Fruit fly (Drosophila melanogaster): ENCODE data around the gene CG43182.

Gene CG43182

dm6 chrX:342422-343169, 10.3 kb upstream of the CG43182 start (continued):
- TF ChIP-seq CG18011 (GFP tag; optimal IDR thresholded peaks at IDR 0.05): no peak
- no peak for TF ChIP-seq CG9876 (GFP tag; optimal IDR thresholded peaks at IDR 0.05)
- TF ChIP-seq E2f1 (GFP tag; IDR thresholded peaks at IDR 0.05): no peak
- TF ChIP-seq zfh1 (GFP tag; IDR thresholded peaks at IDR 0.05): no peak
- TF ChIP-seq Hr51 (GFP tag; optimal IDR thresholded peaks at IDR 0.05): peak in 1 of 2 experiments; percentile 77
- peak; percentile 75 for TF ChIP-seq Blimp-1 (GFP tag; optimal IDR thresholded peaks at IDR 0.05)
- no peak for TF ChIP-seq pfk (GFP tag; optimal IDR thresholded peaks at IDR 0.05)
- TF ChIP-seq Atf3 (GFP tag; optimal IDR thresholded peaks at IDR 0.05): no peak
- no peak for TF ChIP-seq sug (tag; optimal IDR thresholded peaks at IDR 0.05)
- no peak for TF ChIP-seq Dad (GFP tag; optimal IDR thresholded peaks at IDR 0.05)
- no peak for TF ChIP-seq Sry-β (GFP tag; optimal IDR thresholded peaks at IDR 0.05)
- no peak for TF ChIP-seq unpg (GFP tag; optimal IDR thresholded peaks at IDR 0.05)
- no peak for TF ChIP-seq Dek (tag; optimal IDR thresholded peaks at IDR 0.05)
- peak; percentile 22 for TF ChIP-seq CG2678 (tag; optimal IDR thresholded peaks at IDR 0.05)
- TF ChIP-seq bigmax (GFP tag; optimal IDR thresholded peaks at IDR 0.05): no peak
- no peak for TF ChIP-seq dan (GFP tag; IDR thresholded peaks at IDR 0.05)
- no peak for TF ChIP-seq CG3838 (GFP tag; optimal IDR thresholded peaks at IDR 0.05)
- TF ChIP-seq abd-A (tag; optimal IDR thresholded peaks at IDR 0.05): no peak
- no peak for TF ChIP-seq CG12104 (GFP tag; optimal IDR thresholded peaks at IDR 0.05)
- TF ChIP-seq CG6765 (GFP tag; optimal IDR thresholded peaks at IDR 0.05): no peak
- TF ChIP-seq CG2712 (tag; optimal IDR thresholded peaks at IDR 0.05): peak; percentile 17
- peak; percentile 9 for TF ChIP-seq CG7556 (GFP tag; optimal IDR thresholded peaks at IDR 0.05)
- TF ChIP-seq sob (GFP tag; IDR thresholded peaks at IDR 0.05): peak; percentile 26; the same call in 1 of the 2 replicates
- TF ChIP-seq CG7839 (tag; optimal IDR thresholded peaks at IDR 0.05): peak; percentile 13
- TF ChIP-seq CG13424 (tag; optimal IDR thresholded peaks at IDR 0.05): peak; percentile 6
- TF ChIP-seq CG6854 (GFP tag; optimal IDR thresholded peaks at IDR 0.05): no peak
- TF ChIP-seq CG6272 (GFP tag; IDR thresholded peaks at IDR 0.05): no peak
- TF ChIP-seq bbx (GFP tag; IDR thresholded peaks at IDR 0.05; ENCODE audit: partially characterized antibody): peak; percentile 35; the same call in 1 of the 2 replicates
- no peak for TF ChIP-seq klu (GFP tag; IDR thresholded peaks at IDR 0.05)

- no peak for TF ChIP-seq twi (tag; optimal IDR thresholded peaks at IDR 0.05)
- TF ChIP-seq Meics (GFP tag; optimal IDR thresholded peaks at IDR 0.05): peak; percentile 13
- no peak for TF ChIP-seq MTF-1 (GFP tag; optimal IDR thresholded peaks at IDR 0.05; ENCODE audit: borderline replicate concordance)
- TF ChIP-seq CG14965 (GFP tag; optimal IDR thresholded peaks at IDR 0.05; ENCODE audit: borderline replicate concordance): no peak
- no peak for TF ChIP-seq eyg (GFP tag; optimal IDR thresholded peaks at IDR 0.05)
- TF ChIP-seq Aef1 (GFP tag; IDR thresholded peaks at IDR 0.05): no peak
- TF ChIP-seq CG14050 (GFP tag; IDR thresholded peaks at IDR 0.05): no peak
- no peak for TF ChIP-seq Dip2 (GFP tag; IDR thresholded peaks at IDR 0.05)
- TF ChIP-seq CG12659 (GFP tag; optimal IDR thresholded peaks at IDR 0.05): peak; percentile 21
- no peak for TF ChIP-seq CG7271 (tag; optimal IDR thresholded peaks at IDR 0.05)
- TF ChIP-seq NC2α (GFP tag; optimal IDR thresholded peaks at IDR 0.05): no peak
- no peak for TF ChIP-seq TFAM (GFP tag; optimal IDR thresholded peaks at IDR 0.05)
- TF ChIP-seq BtbVII (GFP tag; optimal IDR thresholded peaks at IDR 0.05): no peak
- no peak for TF ChIP-seq en (GFP tag; optimal IDR thresholded peaks at IDR 0.05)
- no peak for TF ChIP-seq Gug (GFP tag; IDR thresholded peaks at IDR 0.05)
- TF ChIP-seq CG5180 (GFP tag; optimal IDR thresholded peaks at IDR 0.05): peak; percentile 59
- no peak for TF ChIP-seq CoRest (tag; optimal IDR thresholded peaks at IDR 0.05)
- TF ChIP-seq CG13424 (tag; optimal IDR thresholded peaks at IDR 0.05): peak; percentile 41
- TF ChIP-seq Hr39 (optimal IDR thresholded peaks at IDR 0.05): no peak
- no peak for TF ChIP-seq Lhr (GFP tag; optimal IDR thresholded peaks at IDR 0.05)
- TF ChIP-seq Oaz (GFP tag; IDR thresholded peaks at IDR 0.05): no peak
- TF ChIP-seq Rfx (GFP tag; IDR thresholded peaks at IDR 0.05): peak; percentile 31; the same call in 1 of the 2 replicates
Measured at dm6 chrX:345246-345645, 7.6 kb upstream of the CG43182 start.
